Fruit fly (Drosophila melanogaster): ENCODE data around the gene CG9981.

- TF ChIP-seq CG8478 (optimal IDR thresholded peaks at IDR 0.05) (no peak), CTCF (optimal IDR thresholded peaks at IDR 0.05) (no peak)
Observed at dm6 chrX:16421899-16422412, 17.0 kb upstream of the CG9981 start, which contains the start of gene AnxB11.
